Worm (Caenorhabditis elegans) whole organism, L2 larva: ENCODE data around the gene nhr-135.

Source experiments
- C34F6.9 ChIP-seq: fragments of 150-350 bp; optimal IDR thresholded peaks from 2 replicates; lab custom pipeline; 2014; ENCODE audit warnings: missing biosample characterization, missing genetic modification characterization
- F13H6.1 ChIP-seq: sonication (generic microtip); optimal IDR thresholded peaks from 2 replicates; lab custom pipeline; 2016; ENCODE audit warnings: missing genetic modification characterization, missing compliant biosample characterization
- R02D3.7 ChIP-seq: fragments of 150-350 bp; optimal IDR thresholded peaks from 2 replicates; lab custom pipeline; 2014; ENCODE audit warnings: missing biosample characterization, missing genetic modification characterization
- Y55F3AM.14 ChIP-seq: fragments of 200-800 bp; sonication (Bioruptor generic); optimal IDR thresholded peaks from 2 replicates; lab custom pipeline; 2018; ENCODE audit warnings: mild to moderate bottlenecking, missing genetic modification characterization, missing compliant biosample characterization
- ZK546.5 ChIP-seq: sonication (generic microtip); optimal IDR thresholded peaks from 2 replicates; lab custom pipeline; 2017; ENCODE audit warnings: missing biosample characterization, missing genetic modification characterization
- alr-1 ChIP-seq: fragments of 150-350 bp; optimal IDR thresholded peaks from 2 replicates; lab custom pipeline; 2014; ENCODE audit warnings: missing biosample characterization, missing genetic modification characterization
- aly-2 ChIP-seq: fragments of 150-350 bp; optimal IDR thresholded peaks from 2 replicates; lab custom pipeline; 2014; ENCODE audit warnings: missing biosample characterization, missing genetic modification characterization
- ama-1 ChIP-seq: fragments of 150-350 bp; optimal IDR thresholded peaks from 2 replicates; lab custom pipeline; 2018; ENCODE audit warnings: inconsistent platforms
- blmp-1 ChIP-seq: sonication (generic microtip); optimal IDR thresholded peaks from 2 replicates; lab custom pipeline; 2017; ENCODE audit warnings: missing genetic modification characterization, mild to moderate bottlenecking, missing compliant biosample characterization, antibody characterized with exemption, moderate library complexity; ENCODE audit not compliant: insufficient read depth
- ceh-16 ChIP-seq: fragments of 150-350 bp; optimal IDR thresholded peaks from 2 replicates; lab custom pipeline; 2014; ENCODE audit warnings: missing biosample characterization, missing genetic modification characterization
- crh-2 ChIP-seq: sonication (generic microtip); optimal IDR thresholded peaks from 2 replicates; lab custom pipeline; 2017; ENCODE audit warnings: missing biosample characterization, missing genetic modification characterization
- egl-27 ChIP-seq: sonication (generic microtip); optimal IDR thresholded peaks from 3 replicates; lab custom pipeline; 2017; ENCODE audit warnings: missing biosample characterization, missing genetic modification reagents, missing genetic modification characterization
- elt-1 ChIP-seq: fragments of 150-350 bp; optimal IDR thresholded peaks from 2 replicates; lab custom pipeline; 2014; ENCODE audit warnings: missing biosample characterization, missing genetic modification characterization
- fos-1 ChIP-seq: fragments of 150-350 bp; optimal IDR thresholded peaks from 2 replicates; lab custom pipeline; 2014; ENCODE audit warnings: missing biosample characterization, missing genetic modification characterization
- lin-11 ChIP-seq: fragments of 150-350 bp; sonication (generic microtip); optimal IDR thresholded peaks from 2 replicates; lab custom pipeline; 2014; ENCODE audit warnings: missing biosample characterization, missing genetic modification characterization, inconsistent platforms, mixed read lengths
- lin-13 ChIP-seq: fragments of 150-350 bp; optimal IDR thresholded peaks from 2 replicates; lab custom pipeline; 2014; ENCODE audit warnings: missing biosample characterization, missing genetic modification reagents, missing genetic modification characterization
- lin-39 ChIP-seq: fragments of 150-350 bp; optimal IDR thresholded peaks from 2 replicates; lab custom pipeline; 2014; ENCODE audit warnings: missing biosample characterization, missing genetic modification reagents, missing genetic modification characterization
- lsy-2 ChIP-seq, 2 experiments: fragments of 150-350 bp in 1 of 2; sonication (generic microtip) in 1 of 2; optimal IDR thresholded peaks; 2 replicates each; lab custom pipeline; 2014 to 2017; ENCODE audit warnings: missing biosample characterization in 2 of 2, missing genetic modification characterization in 2 of 2
- mab-5 ChIP-seq: fragments of 150-350 bp; optimal IDR thresholded peaks from 2 replicates; lab custom pipeline; 2014; ENCODE audit warnings: missing biosample characterization, missing genetic modification characterization
- nhr-11 ChIP-seq: fragments of 150-350 bp; optimal IDR thresholded peaks from 2 replicates; lab custom pipeline; 2014; ENCODE audit warnings: missing biosample characterization, missing genetic modification characterization
- nhr-12 ChIP-seq: fragments of 150-350 bp; optimal IDR thresholded peaks from 2 replicates; lab custom pipeline; 2014; ENCODE audit warnings: missing biosample characterization, missing genetic modification characterization
- nhr-21 ChIP-seq: fragments of 150-350 bp; optimal IDR thresholded peaks from 2 replicates; lab custom pipeline; 2014; ENCODE audit warnings: missing biosample characterization, missing genetic modification characterization
- nhr-23 ChIP-seq: fragments of 150-350 bp; optimal IDR thresholded peaks from 2 replicates; lab custom pipeline; 2014; ENCODE audit warnings: missing biosample characterization, missing genetic modification reagents, missing genetic modification characterization
- nhr-25 ChIP-seq: fragments of 150-350 bp; sonication (generic microtip); optimal IDR thresholded peaks from 3 replicates; lab custom pipeline; 2014; ENCODE audit warnings: missing biosample characterization, missing genetic modification characterization
- nhr-77 ChIP-seq: fragments of 150-350 bp; optimal IDR thresholded peaks from 2 replicates; lab custom pipeline; 2014; ENCODE audit warnings: missing biosample characterization, missing genetic modification characterization
- peb-1 ChIP-seq: fragments of 150-350 bp; optimal IDR thresholded peaks from 2 replicates; lab custom pipeline; 2014; ENCODE audit warnings: missing biosample characterization, missing genetic modification characterization
- sem-4 ChIP-seq: fragments of 150-350 bp; optimal IDR thresholded peaks from 2 replicates; lab custom pipeline; 2014; ENCODE audit warnings: missing biosample characterization, missing genetic modification reagents, missing genetic modification characterization
- skn-1 ChIP-seq: sonication (generic microtip); optimal IDR thresholded peaks from 2 replicates; lab custom pipeline; 2017; ENCODE audit warnings: missing biosample characterization, missing genetic modification characterization
- sma-9 ChIP-seq, 2 experiments: fragments of 150-350 bp in 1 of 2; sonication (generic microtip) in 1 of 2; optimal IDR thresholded peaks; 2 replicates each; lab custom pipeline; 2014 to 2016; ENCODE audit warnings: missing genetic modification characterization in 2 of 2, mild to moderate bottlenecking in 1 of 2, missing biosample characterization in 1 of 2, missing compliant biosample characterization in 1 of 2, missing genetic modification reagents in 1 of 2, moderate library complexity in 1 of 2
- snpc-4 ChIP-seq: fragments of 150-350 bp; optimal IDR thresholded peaks from 2 replicates; lab custom pipeline; 2014; ENCODE audit warnings: missing biosample characterization, missing genetic modification characterization
- unc-39 ChIP-seq: fragments of 150-350 bp; optimal IDR thresholded peaks from 2 replicates; lab custom pipeline; 2014; ENCODE audit warnings: missing biosample characterization, missing genetic modification characterization
- zag-1 ChIP-seq: fragments of 150-350 bp; optimal IDR thresholded peaks from 2 replicates; lab custom pipeline; 2014; ENCODE audit warnings: missing biosample characterization, missing genetic modification characterization
- ztf-11 ChIP-seq: sonication (generic microtip); optimal IDR thresholded peaks from 2 replicates; lab custom pipeline; 2017; ENCODE audit warnings: missing biosample characterization, missing genetic modification characterization
- ztf-4 ChIP-seq: fragments of 150-350 bp; optimal IDR thresholded peaks from 2 replicates; lab custom pipeline; 2014; ENCODE audit warnings: missing biosample characterization, missing genetic modification characterization

Gene nhr-135

ce11 chrV:7129460-7129859, 35.9 kb upstream of the nhr-135 start, which contains the start of gene T01C4.8:
TSS of gene T01C4.8 (minus strand) at chrV:7129560.
- TF ChIP-seq lsy-2 (tag; optimal IDR thresholded peaks at IDR 0.05; lab: Kevin White, UChicago) (no peak), nhr-25 (tag; lab: Kevin White, UChicago) (no peak), R02D3.7 (tag; lab: Kevin White, UChicago) (no peak), lin-39 (tag; lab: Kevin White, UChicago) (no peak), ama-1 (lab: Kevin White, UChicago) (no peak), aly-2 (tag; lab: Kevin White, UChicago) (no peak), zag-1 (tag; lab: Kevin White, UChicago) (no peak), blmp-1 (tag; lab: Kevin White, UChicago) (no peak), lin-11 (tag; lab: Kevin White, UChicago) (no peak), F13H6.1 (tag; lab: Kevin White, UChicago) (no peak), alr-1 (tag; lab: Kevin White, UChicago) (no peak), unc-39 (tag; lab: Kevin White, UChicago) (no peak), peb-1 (no peak), ztf-4 (tag; lab: Kevin White, UChicago) (no peak), C34F6.9 (tag; lab: Kevin White, UChicago) (no peak), ZK546.5 (tag; lab: Kevin White, UChicago) (no peak), nhr-12 (no peak), nhr-77 (tag; lab: Kevin White, UChicago) (no peak)

ce11 chrV:7123979-7124378, 30.4 kb upstream of the nhr-135 start:
- no peak for TF ChIP-seq nhr-25 (tag; lab: Kevin White, UChicago)

- no peak for TF ChIP-seq egl-27
- no peak for TF ChIP-seq C34F6.9 (tag; lab: Kevin White, UChicago)
- TF ChIP-seq sem-4 (tag; lab: Kevin White, UChicago): no peak
- no peak for TF ChIP-seq ztf-11 (tag; lab: Kevin White, UChicago)
- TF ChIP-seq nhr-11: no peak
- TF ChIP-seq lsy-2 (tag; optimal IDR thresholded peaks at IDR 0.05; lab: Kevin White, UChicago): no peak
- TF ChIP-seq ZK546.5 (tag; lab: Kevin White, UChicago): no peak
- TF ChIP-seq zag-1 (tag; lab: Kevin White, UChicago): no peak
- TF ChIP-seq lin-39 (tag; lab: Kevin White, UChicago): no peak
- TF ChIP-seq sma-9 (GFP tag; optimal IDR thresholded peaks at IDR 0.05; lab: Kevin White, UChicago): no peak
- no peak for TF ChIP-seq sma-9 (tag; optimal IDR thresholded peaks at IDR 0.05; lab: Kevin White, UChicago)
- TF ChIP-seq elt-1 (tag; lab: Kevin White, UChicago): no peak
- no peak for TF ChIP-seq nhr-12
- TF ChIP-seq skn-1 (tag; lab: Kevin White, UChicago): no peak
Measured at ce11 chrV:7123188-7123708, 29.7 kb upstream of the nhr-135 start, which contains the start of gene lmd-5. TSS of gene lmd-5 (plus strand) at chrV:7123658.

DNA sequence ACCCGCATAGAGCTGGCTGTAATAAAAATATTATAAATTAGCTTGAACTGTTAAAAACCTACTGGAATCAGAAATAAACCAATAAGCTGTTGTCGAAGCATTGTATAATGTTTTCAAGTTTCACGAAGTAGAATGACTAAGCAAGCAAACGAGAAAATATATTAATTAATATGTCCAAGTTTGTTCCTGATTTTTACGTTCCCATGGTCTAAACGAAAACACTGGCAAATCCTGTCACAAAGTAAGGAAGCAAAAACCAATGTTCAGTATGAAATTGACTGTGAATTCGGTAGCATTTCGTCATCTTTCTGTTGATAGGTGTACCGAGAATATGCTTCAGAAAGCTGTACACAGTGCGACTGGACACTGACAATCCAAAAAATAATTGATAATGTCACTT, 26.6 kb upstream of the nhr-135 start, which contains the start of gene srx-34:
srx-34 (minus strand) TSS at position 101 of the 400 bp plus-strand sequence.
- TF ChIP-seq aly-2 (tag; lab: Kevin White, UChicago) (no peak), elt-1 (tag; lab: Kevin White, UChicago) (no peak), ztf-11 (tag; lab: Kevin White, UChicago) (no peak)

ce11 chrV:7118796-7119195, 25.2 kb upstream of the nhr-135 start, which contains the start of gene srx-33:
TSS of gene srx-33 (minus strand) at chrV:7118896.
- TF ChIP-seq nhr-77 (tag; lab: Kevin White, UChicago) (no peak), Y55F3AM.14 (GFP tag; lab: Kevin White, UChicago) (no peak), peb-1 (no peak), snpc-4 (tag; lab: Kevin White, UChicago) (no peak), ZK546.5 (tag; lab: Kevin White, UChicago) (no peak), fos-1 (tag; lab: Kevin White, UChicago) (no peak), mab-5 (tag; lab: Kevin White, UChicago) (no peak), nhr-23 (tag; lab: Kevin White, UChicago) (no peak), unc-39 (tag; lab: Kevin White, UChicago) (no peak), aly-2 (tag; lab: Kevin White, UChicago) (no peak), egl-27 (no peak), crh-2 (tag; lab: Kevin White, UChicago) (no peak), ceh-16 (tag; lab: Kevin White, UChicago) (no peak), nhr-12 (no peak), nhr-11 (no peak), C34F6.9 (tag; lab: Kevin White, UChicago) (no peak), lsy-2 (tag; optimal IDR thresholded peaks at IDR 0.05; lab: Kevin White, UChicago) (no peak), nhr-21 (tag; lab: Kevin White, UChicago) (no peak), lin-13 (GFP tag; lab: Kevin White, UChicago) (no peak), R02D3.7 (tag; lab: Kevin White, UChicago) (no peak)
